Worm (Caenorhabditis elegans) whole organism, L2 larva: ENCODE measurements around the gene apx-1.

Source experiments
- C34F6.9 ChIP-seq: fragments of 150-350 bp; optimal IDR thresholded peaks from 2 replicates; lab custom pipeline; 2014; ENCODE audit warnings: missing biosample characterization, missing genetic modification characterization
- Y55F3AM.14 ChIP-seq: fragments of 200-800 bp; sonication (Bioruptor generic); optimal IDR thresholded peaks from 2 replicates; lab custom pipeline; 2018; ENCODE audit warnings: mild to moderate bottlenecking, missing genetic modification characterization, missing compliant biosample characterization
- ama-1 ChIP-seq: fragments of 150-350 bp; optimal IDR thresholded peaks from 2 replicates; lab custom pipeline; 2018; ENCODE audit warnings: inconsistent platforms
- egl-27 ChIP-seq: sonication (generic microtip); optimal IDR thresholded peaks from 3 replicates; lab custom pipeline; 2017; ENCODE audit warnings: missing biosample characterization, missing genetic modification reagents, missing genetic modification characterization
- elt-1 ChIP-seq: fragments of 150-350 bp; optimal IDR thresholded peaks from 2 replicates; lab custom pipeline; 2014; ENCODE audit warnings: missing biosample characterization, missing genetic modification characterization
- fos-1 ChIP-seq: fragments of 150-350 bp; optimal IDR thresholded peaks from 2 replicates; lab custom pipeline; 2014; ENCODE audit warnings: missing biosample characterization, missing genetic modification characterization
- nhr-11 ChIP-seq: fragments of 150-350 bp; optimal IDR thresholded peaks from 2 replicates; lab custom pipeline; 2014; ENCODE audit warnings: missing biosample characterization, missing genetic modification characterization
- nhr-23 ChIP-seq: fragments of 150-350 bp; optimal IDR thresholded peaks from 2 replicates; lab custom pipeline; 2014; ENCODE audit warnings: missing biosample characterization, missing genetic modification reagents, missing genetic modification characterization
- unc-55 ChIP-seq: fragments of 150-350 bp; sonication (generic microtip); optimal IDR thresholded peaks from 3 replicates; lab custom pipeline; 2014; ENCODE audit warnings: missing biosample characterization, missing genetic modification reagents, missing genetic modification characterization
- ztf-11 ChIP-seq: sonication (generic microtip); optimal IDR thresholded peaks from 2 replicates; lab custom pipeline; 2017; ENCODE audit warnings: missing biosample characterization, missing genetic modification characterization

DNA sequence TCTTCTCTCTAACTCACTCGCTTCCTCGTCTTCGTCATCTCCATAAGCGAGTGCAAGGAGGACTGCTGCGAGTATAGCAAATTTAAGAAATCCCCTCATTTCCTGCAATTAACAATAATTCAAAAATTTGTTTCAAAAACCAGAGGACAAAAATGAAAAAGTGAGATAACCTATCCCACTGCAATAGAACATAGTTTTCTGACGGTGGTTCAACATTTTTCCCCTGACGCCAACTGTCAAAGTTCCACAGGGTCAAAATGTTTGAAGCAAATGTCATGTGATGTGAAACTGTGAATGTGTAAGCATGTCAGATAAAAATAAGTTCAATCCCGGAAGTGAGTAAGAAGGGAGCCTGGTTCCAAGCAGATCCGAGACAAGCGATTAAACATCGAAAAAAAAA lies 59.4 kb downstream of the apx-1 start, which contains the start of gene T28A11.19:
- no peak for TF ChIP-seq nhr-23 (tag; lab: Kevin White, UChicago)
- TF ChIP-seq unc-55 (GFP tag; lab: Kevin White, UChicago), result no peak
- TF ChIP-seq egl-27, result no peak
- no peak for TF ChIP-seq ama-1 (lab: Kevin White, UChicago)
- no peak for TF ChIP-seq Y55F3AM.14
- TF ChIP-seq nhr-11 (tag; lab: Kevin White, UChicago), result no peak
- TF ChIP-seq ztf-11 (tag; lab: Kevin White, UChicago), result no peak
- no peak for TF ChIP-seq elt-1 (tag; lab: Kevin White, UChicago)
- TF ChIP-seq C34F6.9 (tag; lab: Kevin White, UChicago), result no peak
- TF ChIP-seq fos-1 (tag; lab: Kevin White, UChicago), result no peak
